Worm (Caenorhabditis elegans): ENCODE data around the gene T18D3.1.

The T18D3.1 gene

ce11 chrX:12458021-12458420 lies 3.5 kb downstream of the T18D3.1 start (continued):
- no peak for TF ChIP-seq T20F7.1 (GFP tag; optimal IDR thresholded peaks at IDR 0.05)
- TF ChIP-seq nhr-237 (tag; optimal IDR thresholded peaks at IDR 0.05), result no peak
- TF ChIP-seq pha-4 (GFP tag; IDR thresholded peaks at IDR 0.05), result peak; percentile 85; the same call in 1 of the 2 replicates
- no peak for TF ChIP-seq pha-4 (tag; optimal IDR thresholded peaks at IDR 0.05)
- TF ChIP-seq fos-1 (tag; optimal IDR thresholded peaks at IDR 0.05), result no peak
- TF ChIP-seq hlh-30 (tag; optimal IDR thresholded peaks at IDR 0.05; ENCODE audit: insufficient read depth), result peak; percentile 65
- TF ChIP-seq unc-130 (GFP tag; optimal IDR thresholded peaks at IDR 0.05), result peak; percentile 47
- TF ChIP-seq ztf-11 (tag; optimal IDR thresholded peaks at IDR 0.05), result no peak
- peak; percentile 34 for TF ChIP-seq nhr-25 (tag; optimal IDR thresholded peaks at IDR 0.05; ENCODE audit: borderline replicate concordance, insufficient read depth)
- TF ChIP-seq lin-38 (GFP tag; IDR thresholded peaks at IDR 0.05), result peak; percentile 76
- TF ChIP-seq T26A8.4 (GFP tag; IDR thresholded peaks at IDR 0.05), result peak; percentile 88
- TF ChIP-seq nhr-11 (tag; optimal IDR thresholded peaks at IDR 0.05), result no peak
- TF ChIP-seq zip-11 (GFP tag; IDR thresholded peaks at IDR 0.05), result peak; percentile 46; the same call in 1 of the 2 replicates
- TF ChIP-seq egl-43 (GFP tag; IDR thresholded peaks at IDR 0.05), result peak; percentile 90
- TF ChIP-seq nhr-41 (GFP tag; IDR thresholded peaks at IDR 0.05), result 0 out of 2 replicates have a peak, but pooled peaks have one; percentile 26
- peak; percentile 67 for TF ChIP-seq hlh-11 (tag; optimal IDR thresholded peaks at IDR 0.05)
- no peak for TF ChIP-seq Y105C5A.15 (GFP tag; IDR thresholded peaks at IDR 0.05)
- peak; percentile 84 for TF ChIP-seq zip-2 (tag; optimal IDR thresholded peaks at IDR 0.05)
- no peak for TF ChIP-seq cey-2 (tag; optimal IDR thresholded peaks at IDR 0.05; ENCODE audit: borderline replicate concordance, insufficient read depth)
- no peak for TF ChIP-seq tag-97 (GFP tag; IDR thresholded peaks at IDR 0.05)
- no peak for TF ChIP-seq ces-1 (GFP tag; optimal IDR thresholded peaks at IDR 0.05)
- TF ChIP-seq duxl-1 (tag; optimal IDR thresholded peaks at IDR 0.05; ENCODE audit: poor library complexity), result peak; percentile 71
- TF ChIP-seq jun-1 (tag; optimal IDR thresholded peaks at IDR 0.05), result no peak
- TF ChIP-seq nhr-102 (tag; optimal IDR thresholded peaks at IDR 0.05), result peak; percentile 76
- peak; percentile 73 for TF ChIP-seq mes-2 (tag; optimal IDR thresholded peaks at IDR 0.05; ENCODE audit: poor library complexity, severe bottlenecking)
- peak; percentile 75; the same call in 1 of the 2 replicates for TF ChIP-seq zfp-3 (GFP tag; conservative IDR thresholded peaks at IDR 0.05)
- peak; percentile 57 for TF ChIP-seq nhr-111 (GFP tag; optimal IDR thresholded peaks at IDR 0.05)
- TF ChIP-seq dmd-8 (GFP tag; IDR thresholded peaks at IDR 0.05), result peak; percentile 94
- TF ChIP-seq tra-1 (GFP tag; IDR thresholded peaks at IDR 0.05), result peak; percentile 67; the same call in 1 of the 2 replicates
- TF ChIP-seq arid-1 (GFP tag; conservative IDR thresholded peaks at IDR 0.05), result peak; percentile 78
- TF ChIP-seq spr-3 (GFP tag; optimal IDR thresholded peaks at IDR 0.05), result peak; percentile 32
- TF ChIP-seq unc-62 (GFP tag; optimal IDR thresholded peaks at IDR 0.05 in 1 of 2), result no peak
- TF ChIP-seq unc-62 (tag; optimal IDR thresholded peaks at IDR 0.05), result no peak
- TF ChIP-seq gei-8 (GFP tag; optimal IDR thresholded peaks at IDR 0.05), result peak; percentile 73

ce11 chrX:12461557-12461956 lies 7.0 kb downstream of the T18D3.1 start, which contains the start of gene odr-7:
Gene odr-7, minus strand, starts transcription at chrX:12461657.
- TF ChIP-seq unc-39 (tag; optimal IDR thresholded peaks at IDR 0.05) (no peak), nhr-28 (tag; optimal IDR thresholded peaks at IDR 0.05) (no peak), lin-13 (GFP tag; optimal IDR thresholded peaks at IDR 0.05) (no peak), aly-2 (tag; optimal IDR thresholded peaks at IDR 0.05) (no peak), nhr-11 (tag; optimal IDR thresholded peaks at IDR 0.05) (no peak), sdz-12 (GFP tag; optimal IDR thresholded peaks at IDR 0.05) (no peak), snpc-4 (tag; optimal IDR thresholded peaks at IDR 0.05) (no peak), ztf-11 (tag; optimal IDR thresholded peaks at IDR 0.05) (no peak), ztf-7 (tag; optimal IDR thresholded peaks at IDR 0.05) (no peak), T26A8.4 (GFP tag; IDR thresholded peaks at IDR 0.05) (no peak)

All from whole organism, L4 larva.